Fruit fly (Drosophila melanogaster) whole organism, wandering third instar larva: ENCODE measurements around the gene gammaTub37C.

Source experiments
- Abd-B ChIP-seq: fragments of >200 bp; optimal IDR thresholded peaks from 2 replicates; lab custom pipeline; 2017; ENCODE audit warnings: missing biosample characterization, missing genetic modification characterization
- CG32264 ChIP-seq: fragments of 200-800 bp; sonication (Bioruptor generic); optimal IDR thresholded peaks from 2 replicates; lab custom pipeline; 2016; ENCODE audit warnings: missing biosample characterization, missing genetic modification characterization
- CG9705 ChIP-seq: fragments of 200-800 bp; sonication (Bioruptor generic); optimal IDR thresholded peaks from 2 replicates; lab custom pipeline; 2018; ENCODE audit warnings: missing biosample characterization, mild to moderate bottlenecking, missing genetic modification characterization
- CrebA ChIP-seq: fragments of 200-800 bp; sonication (Bioruptor generic); optimal IDR thresholded peaks from 2 replicates; lab custom pipeline; 2016; ENCODE audit warnings: missing biosample characterization, mild to moderate bottlenecking, missing genetic modification characterization, borderline replicate concordance
- Dif ChIP-seq: fragments of 200-275, 200-300 bp; sonication (Bioruptor generic); optimal IDR thresholded peaks from 2 replicates; lab custom pipeline; 2018; ENCODE audit warnings: missing biosample characterization, missing genetic modification characterization; ENCODE audit not compliant: partially characterized antibody
- HLH106 ChIP-seq: fragments of 200-800 bp; optimal IDR thresholded peaks from 3 replicates; lab custom pipeline; 2019; ENCODE audit warnings: missing biosample characterization, mild to moderate bottlenecking, missing genetic modification characterization, moderate library complexity
- Hnf4 ChIP-seq: fragments of 200-800 bp; sonication (Bioruptor generic); optimal IDR thresholded peaks from 2 replicates; lab custom pipeline; 2016; ENCODE audit warnings: missing biosample characterization, mild to moderate bottlenecking, missing genetic modification characterization
- Hr83 ChIP-seq: fragments of 200-300 bp; sonication (Bioruptor generic); optimal IDR thresholded peaks from 2 replicates; lab custom pipeline; 2016; ENCODE audit warnings: missing biosample characterization, mild to moderate bottlenecking, missing genetic modification characterization, moderate library complexity; ENCODE audit not compliant: poor library complexity, severe bottlenecking
- Jra ChIP-seq: sonication (Bioruptor generic); optimal IDR thresholded peaks from 2 replicates; lab custom pipeline; 2016; ENCODE audit warnings: missing biosample characterization, missing genetic modification characterization
- Mio ChIP-seq: sonication (Bioruptor generic); optimal IDR thresholded peaks from 2 replicates; lab custom pipeline; 2016; ENCODE audit warnings: missing biosample characterization, missing genetic modification characterization
- N ChIP-seq: fragments of >200 bp; optimal IDR thresholded peaks from 2 replicates; lab custom pipeline; 2018; ENCODE audit warnings: missing biosample characterization, missing external identifiers, missing genetic modification characterization
- OdsH ChIP-seq: fragments of 200-800 bp; sonication (Bioruptor generic); optimal IDR thresholded peaks from 2 replicates; lab custom pipeline; 2016; ENCODE audit warnings: missing biosample characterization, mild to moderate bottlenecking, missing genetic modification characterization
- Rel ChIP-seq, 2 experiments: fragments of 200-800 bp; sonication (Bioruptor generic) in 1 of 2; optimal IDR thresholded peaks; 2 replicates in 1 of 2; 3 replicates in 1 of 2; lab custom pipeline; 2016 to 2019; ENCODE audit warnings: mild to moderate bottlenecking in 2 of 2, missing biosample characterization in 2 of 2, missing genetic modification characterization in 2 of 2, moderate library complexity in 1 of 2
- Sp1 ChIP-seq: fragments of 200-800 bp; sonication (Bioruptor generic); optimal IDR thresholded peaks from 3 replicates; lab custom pipeline; 2019; ENCODE audit warnings: missing biosample characterization, mild to moderate bottlenecking, missing genetic modification characterization, moderate library complexity
- Vsx2 ChIP-seq: fragments of 200-300, 225-300 bp; sonication (Bioruptor generic); optimal IDR thresholded peaks from 2 replicates; lab custom pipeline; 2018; ENCODE audit warnings: missing biosample characterization, missing genetic modification characterization; ENCODE audit not compliant: partially characterized antibody
- br ChIP-seq: fragments of 200-800 bp; sonication (Bioruptor generic); optimal IDR thresholded peaks from 2 replicates; lab custom pipeline; 2016; ENCODE audit warnings: missing biosample characterization, missing genetic modification characterization
- brk ChIP-seq: fragments of 200-800 bp; sonication (Bioruptor generic); optimal IDR thresholded peaks from 2 replicates; lab custom pipeline; 2016; ENCODE audit warnings: missing biosample characterization, mild to moderate bottlenecking, missing genetic modification characterization
- dl ChIP-seq, 2 experiments: fragments of 175-275, 200-275 bp in 1 of 2; fragments of 200-275 bp in 1 of 2; sonication (Bioruptor generic); optimal IDR thresholded peaks; lab custom pipeline; 2018; ENCODE audit warnings: mild to moderate bottlenecking in 2 of 2, missing biosample characterization in 2 of 2, missing genetic modification characterization in 2 of 2, moderate library complexity in 2 of 2; ENCODE audit not compliant: partially characterized antibody in 2 of 2, insufficient read depth in 1 of 2
- dmrt93B ChIP-seq: fragments of 200-800 bp; sonication (Bioruptor generic); optimal IDR thresholded peaks from 2 replicates; lab custom pipeline; 2018; ENCODE audit warnings: missing biosample characterization, mild to moderate bottlenecking, missing genetic modification characterization
- ey ChIP-seq: fragments of 200-800 bp; sonication (Bioruptor generic); optimal IDR thresholded peaks from 2 replicates; lab custom pipeline; 2016; ENCODE audit warnings: missing biosample characterization, missing genetic modification characterization
- foxo ChIP-seq, 2 experiments: fragments of 200-800 bp; sonication (Bioruptor generic); optimal IDR thresholded peaks; 2 replicates in 1 of 2; 3 replicates in 1 of 2; lab custom pipeline; 2016 to 2017; ENCODE audit warnings: missing biosample characterization in 2 of 2, missing genetic modification characterization in 2 of 2
- fru ChIP-seq: fragments of 200-800 bp; sonication (Bioruptor generic); optimal IDR thresholded peaks from 3 replicates; lab custom pipeline; 2016; ENCODE audit warnings: missing biosample characterization, mild to moderate bottlenecking, missing genetic modification characterization
- h ChIP-seq: fragments of 200-800 bp; sonication (Bioruptor generic); optimal IDR thresholded peaks from 3 replicates; lab custom pipeline; 2016; ENCODE audit warnings: missing biosample characterization, mild to moderate bottlenecking, missing genetic modification characterization
- jim ChIP-seq: fragments of 175-275, 200-325 bp; sonication (Bioruptor generic); optimal IDR thresholded peaks from 2 replicates; lab custom pipeline; 2016; ENCODE audit warnings: missing biosample characterization, mild to moderate bottlenecking, missing genetic modification characterization
- lola ChIP-seq: fragments of >200 bp; optimal IDR thresholded peaks from 2 replicates; lab custom pipeline; 2017; ENCODE audit warnings: missing biosample characterization, missing genetic modification characterization
- pan ChIP-seq: fragments of >200 bp; optimal IDR thresholded peaks from 2 replicates; lab custom pipeline; 2017
- psq ChIP-seq: fragments of 200-800 bp; sonication (Bioruptor generic); optimal IDR thresholded peaks from 3 replicates; lab custom pipeline; 2017; ENCODE audit warnings: missing biosample characterization, mild to moderate bottlenecking, missing genetic modification characterization, moderate library complexity
- rgr ChIP-seq: fragments of 200-800 bp; sonication (Bioruptor generic); optimal IDR thresholded peaks from 3 replicates; lab custom pipeline; 2016; ENCODE audit warnings: missing biosample characterization, mild to moderate bottlenecking, missing genetic modification characterization
- sage ChIP-seq: fragments of 200-800 bp; sonication (Bioruptor generic); optimal IDR thresholded peaks from 2 replicates; lab custom pipeline; 2016; ENCODE audit warnings: missing biosample characterization, mild to moderate bottlenecking, missing genetic modification characterization
- sv ChIP-seq: fragments of 200-800 bp; sonication (Bioruptor generic); optimal IDR thresholded peaks from 3 replicates; lab custom pipeline; 2016; ENCODE audit warnings: missing biosample characterization, missing genetic modification characterization
- tai ChIP-seq: sonication (Bioruptor generic); optimal IDR thresholded peaks from 2 replicates; lab custom pipeline; 2016; ENCODE audit warnings: missing biosample characterization, missing genetic modification characterization
- woc ChIP-seq: sonication (Bioruptor generic); optimal IDR thresholded peaks from 2 replicates; lab custom pipeline; 2016; ENCODE audit warnings: missing biosample characterization, mild to moderate bottlenecking, missing genetic modification characterization

The gammaTub37C gene

DNA sequence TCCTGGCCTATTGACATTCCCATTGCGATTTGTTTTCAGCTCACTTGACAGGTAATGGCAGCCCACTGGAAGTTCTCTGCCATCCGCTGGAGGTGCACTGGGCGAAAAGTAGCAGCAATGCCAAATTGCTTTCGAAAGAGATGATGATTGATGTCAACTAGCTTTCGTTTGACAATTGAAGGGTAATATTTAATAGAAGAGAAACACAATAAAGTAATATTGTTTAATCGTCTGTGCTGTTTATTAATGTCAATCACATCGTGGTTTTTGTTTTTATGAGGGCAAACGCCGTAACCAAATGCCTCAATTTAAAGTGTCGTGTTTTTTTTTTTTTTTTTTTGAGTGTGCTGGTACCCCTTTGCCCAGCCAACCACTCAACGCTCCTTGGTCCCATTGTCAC, 43.5 kb upstream of the gammaTub37C start:
- TF ChIP-seq lola (GFP tag; lab: Kevin White, UChicago) (no peak), dl (GFP tag; optimal IDR thresholded peaks at IDR 0.05; lab: Kevin White, UChicago; ENCODE audit: insufficient read depth in 1 of 2, partially characterized antibody in 2 of 2) (no peak), Rel (GFP tag; optimal IDR thresholded peaks at IDR 0.05; lab: Kevin White, UChicago) (no peak), Rel (tag; optimal IDR thresholded peaks at IDR 0.05; lab: Kevin White, UChicago) (no peak), psq (GFP tag; lab: Kevin White, UChicago) (peak; percentile 22), N (GFP tag; lab: Kevin White, UChicago) (no peak), CG9705 (no peak), tai (GFP tag; lab: Kevin White, UChicago) (no peak), OdsH (peak; percentile 17), ey (GFP tag; lab: Kevin White, UChicago) (peak; percentile 36), h (GFP tag; lab: Kevin White, UChicago) (peak; percentile 15), HLH106 (tag; lab: Kevin White, UChicago) (peak; percentile 6), rgr (GFP tag; lab: Kevin White, UChicago) (no peak), br (peak; percentile 20), Hnf4 (GFP tag; lab: Kevin White, UChicago) (no peak), Vsx2 (GFP tag; lab: Kevin White, UChicago) (no peak), Abd-B (GFP tag; lab: Kevin White, UChicago) (no peak), foxo (GFP tag; optimal IDR thresholded peaks at IDR 0.05; lab: Kevin White, UChicago) (peak in 1 of 2 experiments; percentile 22), jim (no peak), fru (GFP tag; lab: Kevin White, UChicago) (peak; percentile 25)
- TF ChIP-seq, all 38 proteins: peak for 8

- TF ChIP-seq Abd-B (GFP tag; lab: Kevin White, UChicago) (no peak), sage (no peak), brk (GFP tag; lab: Kevin White, UChicago) (no peak)
Measured at dm6 chr2L:19227656-19228055, 42.1 kb upstream of the gammaTub37C start.

- TF ChIP-seq woc (GFP tag; lab: Kevin White, UChicago) (peak; percentile 77), Dif (GFP tag; lab: Kevin White, UChicago) (no peak), br (peak; percentile 70), sv (GFP tag; lab: Kevin White, UChicago) (peak; percentile 61), dmrt93B (GFP tag; lab: Kevin White, UChicago) (peak; percentile 27), Jra (GFP tag; lab: Kevin White, UChicago) (no peak), fru (GFP tag; lab: Kevin White, UChicago) (peak; percentile 77), Hnf4 (GFP tag; lab: Kevin White, UChicago) (peak; percentile 48), jim (no peak), ey (GFP tag; lab: Kevin White, UChicago) (peak; percentile 81), CrebA (no peak), brk (GFP tag; lab: Kevin White, UChicago) (peak; percentile 6), h (GFP tag; lab: Kevin White, UChicago) (peak; percentile 84), rgr (GFP tag; lab: Kevin White, UChicago) (peak; percentile 74), CG32264 (GFP tag; lab: Kevin White, UChicago) (peak; percentile 3), OdsH (peak; percentile 71), HLH106 (tag; lab: Kevin White, UChicago) (peak; percentile 53), Mio (GFP tag; lab: Kevin White, UChicago) (no peak), Hr83 (no peak), sage (peak; percentile 55), pan (lab: Kevin White, UChicago) (no peak), psq (GFP tag; lab: Kevin White, UChicago) (peak; percentile 57), tai (GFP tag; lab: Kevin White, UChicago) (peak; percentile 34), Sp1 (GFP tag; lab: Kevin White, UChicago) (peak; percentile 63), foxo (GFP tag; optimal IDR thresholded peaks at IDR 0.05; lab: Kevin White, UChicago) (peak in 1 of 2 experiments; percentile 73)
- TF ChIP-seq, all 38 proteins: peak for 18
Measured at dm6 chr2L:19225984-19226914, 40.7 kb upstream of the gammaTub37C start.
